Fruit fly (Drosophila melanogaster) whole organism: ENCODE data around the gene UQCR-C1.

Experiments used
- Dll ChIP-seq: fragments of >200 bp; optimal IDR thresholded peaks from 2 replicates; lab custom pipeline; 2017
- pan ChIP-seq: fragments of >200 bp; optimal IDR thresholded peaks from 2 replicates; lab custom pipeline; 2017
- psq ChIP-seq: fragments of >200 bp; optimal IDR thresholded peaks from 2 replicates; lab custom pipeline; 2017

- no peak for TF ChIP-seq Dll (lab: Kevin White, UChicago)
- TF ChIP-seq pan: no peak
- TF ChIP-seq psq (lab: Kevin White, UChicago): no peak
Measured at dm6 chr3R:14864819-14865218, 25.2 kb upstream of the UQCR-C1 start.
